Fruit fly (Drosophila melanogaster) whole organism, embryonic: ENCODE data around the gene CG10470.

Experiments
- CG1024 ChIP-seq: fragments of 200-800 bp; sonication (Bioruptor generic); IDR thresholded peaks from 2 replicates; pipeline ENCODE4 v1.3.6; 2022; ENCODE audit warnings: missing biosample characterization, missing genetic modification characterization
- CG11560 ChIP-seq: fragments of 200-800 bp; sonication (Bioruptor generic); IDR thresholded peaks from 3 replicates; pipeline ENCODE4 v1.3.6; 2022; ENCODE audit warnings: missing biosample characterization, missing genetic modification characterization
- CG11696 ChIP-seq: fragments of 200-800 bp; sonication (Bioruptor generic); IDR thresholded peaks from 2 replicates; pipeline ENCODE4 v1.3.6; 2022; ENCODE audit warnings: missing biosample characterization, missing genetic modification characterization
- CG12299 ChIP-seq: fragments of 200-800 bp; sonication (Bioruptor generic); optimal IDR thresholded peaks from 2 replicates; lab custom pipeline; 2018; ENCODE audit warnings: missing biosample characterization, mild to moderate bottlenecking, missing genetic modification characterization
- CG1233 ChIP-seq: fragments of 200-800 bp; sonication (Bioruptor generic); optimal IDR thresholded peaks from 4 replicates; lab custom pipeline; 2018; ENCODE audit warnings: missing biosample characterization, mild to moderate bottlenecking, missing genetic modification characterization
- CG12659 ChIP-seq: fragments of 200-800 bp; sonication (Bioruptor generic); optimal IDR thresholded peaks from 3 replicates; lab custom pipeline; 2017; ENCODE audit warnings: mild to moderate bottlenecking, missing biosample characterization, missing genetic modification reagents, missing genetic modification characterization
- CG13287 ChIP-seq: fragments of 200-800 bp; sonication (Bioruptor generic); IDR thresholded peaks from 2 replicates; pipeline ENCODE4 v1.3.6; 2022; ENCODE audit warnings: missing biosample characterization, missing genetic modification characterization; ENCODE audit not compliant: partially characterized antibody
- CG1529 ChIP-seq: fragments of 200-800 bp; sonication (Bioruptor generic); optimal IDR thresholded peaks from 3 replicates; lab custom pipeline; 2018; ENCODE audit warnings: missing biosample characterization, missing genetic modification characterization
- CG17359 ChIP-seq: fragments of 200-800 bp; sonication (Bioruptor generic); optimal IDR thresholded peaks from 3 replicates; lab custom pipeline; 2018; ENCODE audit warnings: missing biosample characterization, mild to moderate bottlenecking, missing genetic modification characterization, moderate library complexity
- CG31224 ChIP-seq: fragments of 200-800 bp; sonication (Bioruptor generic); IDR thresholded peaks from 2 replicates; pipeline ENCODE4 v1.3.6; 2022; ENCODE audit warnings: missing biosample characterization, missing genetic modification characterization
- CG34422 ChIP-seq: fragments of 200-800 bp; sonication (Bioruptor generic); IDR thresholded peaks from 3 replicates; pipeline ENCODE4 v1.3.6; 2022; ENCODE audit warnings: missing biosample characterization, missing genetic modification characterization
- CG4617 ChIP-seq: fragments of 200-800 bp; sonication (Bioruptor generic); optimal IDR thresholded peaks from 3 replicates; lab custom pipeline; 2016; ENCODE audit warnings: missing biosample characterization, missing genetic modification characterization, borderline replicate concordance
- CG5245 ChIP-seq: fragments of 200-800 bp; sonication (Bioruptor generic); optimal IDR thresholded peaks from 3 replicates; lab custom pipeline; 2016; ENCODE audit warnings: missing biosample characterization, missing genetic modification characterization
- CG6765 ChIP-seq: fragments of 200-800 bp; sonication (Bioruptor generic); optimal IDR thresholded peaks from 3 replicates; lab custom pipeline; 2017; ENCODE audit warnings: missing biosample characterization, mild to moderate bottlenecking, missing genetic modification characterization
- CG6791 ChIP-seq: fragments of 200-800 bp; sonication (Bioruptor generic); IDR thresholded peaks from 3 replicates; pipeline ENCODE4 v1.3.6; 2022; ENCODE audit warnings: missing biosample characterization, missing genetic modification characterization; ENCODE audit not compliant: partially characterized antibody
- CG7786 ChIP-seq: fragments of 200-800 bp; sonication (Bioruptor generic); optimal IDR thresholded peaks from 2 replicates; lab custom pipeline; 2016; ENCODE audit warnings: missing biosample characterization, missing genetic modification characterization
- CG9797 ChIP-seq: fragments of 200-800 bp; sonication (Bioruptor generic); optimal IDR thresholded peaks from 3 replicates; lab custom pipeline; 2018; ENCODE audit warnings: missing biosample characterization, mild to moderate bottlenecking, missing genetic modification characterization
- Deaf1 ChIP-seq: fragments of 200-800 bp; optimal IDR thresholded peaks from 3 replicates; lab custom pipeline; 2019; ENCODE audit warnings: missing biosample characterization, mild to moderate bottlenecking, missing genetic modification characterization, moderate library complexity
- Dip2 ChIP-seq: fragments of 200-800 bp; sonication (Bioruptor generic); IDR thresholded peaks from 2 replicates; pipeline ENCODE4 v1.3.6; 2022; ENCODE audit warnings: missing biosample characterization, missing genetic modification characterization
- E2f1 ChIP-seq: fragments of 200-800 bp; sonication (Bioruptor generic); IDR thresholded peaks from 2 replicates; pipeline ENCODE4 v1.3.6; 2022; ENCODE audit warnings: missing biosample characterization, missing genetic modification characterization
- Fer2 ChIP-seq: fragments of 200-800 bp; sonication (Bioruptor generic); optimal IDR thresholded peaks from 2 replicates; lab custom pipeline; 2018; ENCODE audit warnings: missing biosample characterization, mild to moderate bottlenecking, missing genetic modification characterization, moderate library complexity
- HHEX ChIP-seq: fragments of 200-800 bp; sonication (Bioruptor generic); optimal IDR thresholded peaks from 3 replicates; lab custom pipeline; 2017; ENCODE audit warnings: missing biosample characterization, mild to moderate bottlenecking, missing genetic modification characterization, missing genetic modification reagents
- HLH4C ChIP-seq: fragments of 200-800 bp; sonication (Bioruptor generic); IDR thresholded peaks from 3 replicates; pipeline ENCODE4 v1.3.6; 2022; ENCODE audit warnings: missing biosample characterization, missing genetic modification characterization; ENCODE audit not compliant: partially characterized antibody
- Hr3 ChIP-seq: fragments of 200-800 bp; sonication (Bioruptor generic); optimal IDR thresholded peaks from 3 replicates; lab custom pipeline; 2016; ENCODE audit warnings: missing biosample characterization, missing genetic modification characterization
- Lpt ChIP-seq: fragments of >200 bp; optimal IDR thresholded peaks from 2 replicates; lab custom pipeline; 2018; ENCODE audit warnings: missing biosample characterization, missing genetic modification characterization
- Neu2 ChIP-seq: fragments of 200-800 bp; sonication (Bioruptor generic); optimal IDR thresholded peaks from 3 replicates; lab custom pipeline; 2016; ENCODE audit warnings: missing biosample characterization, missing genetic modification characterization, borderline replicate concordance
- Six4 ChIP-seq: fragments of 200-800 bp; sonication (Bioruptor generic); optimal IDR thresholded peaks from 2 replicates; lab custom pipeline; 2016; ENCODE audit warnings: missing biosample characterization, missing genetic modification characterization
- Taf1 ChIP-seq: fragments of 200-800 bp; sonication (Bioruptor generic); IDR thresholded peaks from 2 replicates; pipeline ENCODE4 v1.3.6; 2022; ENCODE audit warnings: missing biosample characterization, missing genetic modification characterization
- YL-1 ChIP-seq: fragments of 200-800 bp; sonication (Bioruptor generic); optimal IDR thresholded peaks from 3 replicates; lab custom pipeline; 2017; ENCODE audit warnings: missing biosample characterization, mild to moderate bottlenecking, missing genetic modification characterization
- bbx ChIP-seq: fragments of 200-800 bp; sonication (Bioruptor generic); IDR thresholded peaks from 2 replicates; pipeline ENCODE4 v1.3.6; 2022; ENCODE audit warnings: missing biosample characterization, missing genetic modification characterization; ENCODE audit not compliant: partially characterized antibody
- bigmax ChIP-seq: fragments of 200-800 bp; sonication (Bioruptor generic); optimal IDR thresholded peaks from 2 replicates; lab custom pipeline; 2018; ENCODE audit warnings: missing biosample characterization, mild to moderate bottlenecking, missing genetic modification characterization
- crp ChIP-seq, 2 experiments: fragments of 200-800 bp; sonication (Bioruptor generic); optimal IDR thresholded peaks; 2 replicates in 1 of 2; 3 replicates in 1 of 2; lab custom pipeline; 2017; ENCODE audit warnings: missing biosample characterization in 2 of 2, missing genetic modification characterization in 2 of 2, mild to moderate bottlenecking in 1 of 2, moderate library complexity in 1 of 2
- da ChIP-seq: fragments of 200-800 bp; sonication (Bioruptor generic); optimal IDR thresholded peaks from 2 replicates; lab custom pipeline; 2016; ENCODE audit warnings: missing biosample characterization, missing genetic modification characterization
- ftz-f1 ChIP-seq: fragments of 200-800 bp; sonication (Bioruptor generic); optimal IDR thresholded peaks from 2 replicates; lab custom pipeline; 2016; ENCODE audit warnings: missing biosample characterization, missing genetic modification characterization
- hbn ChIP-seq: fragments of 200-800 bp; sonication (Bioruptor generic); IDR thresholded peaks from 2 replicates; pipeline ENCODE4 v1.3.6; 2022; ENCODE audit warnings: missing biosample characterization, missing genetic modification characterization; ENCODE audit not compliant: partially characterized antibody
- hkb ChIP-seq, 2 experiments: fragments of 200-800 bp in 1 of 2; fragments of >200 bp in 1 of 2; sonication (Bioruptor generic) in 1 of 2; IDR thresholded peaks in 1 of 2; optimal IDR thresholded peaks in 1 of 2; 2 replicates each; pipeline versions ENCODE4 v1.3.6 to Lab custom; 2017 to 2022; ENCODE audit warnings: missing biosample characterization in 1 of 2, missing genetic modification characterization in 1 of 2
- jing ChIP-seq: fragments of 200-800 bp; sonication (Bioruptor generic); optimal IDR thresholded peaks from 2 replicates; lab custom pipeline; 2018; ENCODE audit warnings: missing biosample characterization, mild to moderate bottlenecking, missing genetic modification characterization
- lola ChIP-seq, 3 experiments: fragments of >200 bp in 2 of 3; fragments of 200-800 bp in 1 of 3; sonication (Bioruptor generic) in 1 of 3; optimal IDR thresholded peaks; 2 replicates each; lab custom pipeline; 2017 to 2019; ENCODE audit warnings: missing biosample characterization in 3 of 3, missing genetic modification characterization in 3 of 3, mild to moderate bottlenecking in 1 of 3, moderate library complexity in 1 of 3
- nau ChIP-seq: fragments of 200-800 bp; sonication (Bioruptor generic); optimal IDR thresholded peaks from 3 replicates; lab custom pipeline; 2017; ENCODE audit warnings: missing biosample characterization, mild to moderate bottlenecking, missing genetic modification characterization, missing genetic modification reagents
- pfk ChIP-seq: fragments of 200-800 bp; sonication (Bioruptor generic); optimal IDR thresholded peaks from 2 replicates; lab custom pipeline; 2018; ENCODE audit warnings: missing biosample characterization, mild to moderate bottlenecking, missing genetic modification characterization, moderate library complexity
- pita ChIP-seq: fragments of 200-800 bp; sonication (Bioruptor generic); optimal IDR thresholded peaks from 2 replicates; lab custom pipeline; 2017; ENCODE audit warnings: missing biosample characterization, mild to moderate bottlenecking, missing genetic modification characterization
- ranshi ChIP-seq: fragments of 200-800 bp; sonication (Bioruptor generic); IDR thresholded peaks from 2 replicates; pipeline ENCODE4 v1.3.6; 2022; ENCODE audit warnings: missing biosample characterization, missing genetic modification characterization
- sd ChIP-seq: fragments of 200-800 bp; sonication (Bioruptor generic); optimal IDR thresholded peaks from 3 replicates; lab custom pipeline; 2018; ENCODE audit warnings: missing biosample characterization, mild to moderate bottlenecking, missing genetic modification characterization, moderate library complexity
- seq ChIP-seq: fragments of 200-800 bp; sonication (Bioruptor generic); IDR thresholded peaks from 2 replicates; pipeline ENCODE4 v1.3.6; 2022; ENCODE audit warnings: missing biosample characterization, missing genetic modification characterization
- sna ChIP-seq: fragments of 200-800 bp; sonication (Bioruptor generic); IDR thresholded peaks from 2 replicates; pipeline ENCODE4 v1.3.6; 2022; ENCODE audit warnings: missing biosample characterization, missing genetic modification characterization; ENCODE audit not compliant: partially characterized antibody
- tgo ChIP-seq: fragments of 200-800 bp; sonication (Bioruptor generic); IDR thresholded peaks from 3 replicates; pipeline ENCODE4 v1.3.6; 2022; ENCODE audit warnings: missing biosample characterization, missing genetic modification characterization
- twi ChIP-seq: fragments of 200-800 bp; optimal IDR thresholded peaks from 2 replicates; lab custom pipeline; 2019; ENCODE audit warnings: missing biosample characterization, mild to moderate bottlenecking, missing genetic modification characterization, moderate library complexity
- usp ChIP-seq: fragments of >200 bp; optimal IDR thresholded peaks from 2 replicates; lab custom pipeline; 2017; ENCODE audit warnings: missing biosample characterization, missing genetic modification characterization
- vfl ChIP-seq: fragments of 200-800 bp; sonication (Bioruptor generic); optimal IDR thresholded peaks from 2 replicates; lab custom pipeline; 2016; ENCODE audit warnings: missing biosample characterization, missing genetic modification characterization

The CG10470 gene

DNA sequence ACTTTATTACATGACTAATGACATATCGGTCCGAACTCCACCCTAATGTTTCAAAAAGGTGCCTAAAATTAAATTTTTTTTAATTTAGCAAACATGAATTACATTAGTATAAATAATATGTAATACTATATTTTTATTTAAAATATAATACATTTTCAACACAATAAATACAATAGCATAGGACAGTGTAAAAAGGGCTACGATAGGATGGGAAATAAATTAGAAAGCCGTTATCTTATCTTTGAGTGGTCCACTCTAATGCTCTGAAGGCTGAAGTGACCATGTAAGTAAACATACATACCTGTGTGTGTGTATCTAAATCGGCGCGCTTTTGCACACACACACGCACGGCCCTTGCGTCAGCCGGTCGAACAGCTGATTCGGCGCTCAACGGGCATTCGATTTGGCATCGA, 45.9 kb upstream of the CG10470 start, which contains the start of gene CG31793 (continued):
- TF ChIP-seq sna (GFP tag; lab: Robert Waterston, UW) (no peak), CG9797 (GFP tag; lab: Kevin White, UChicago) (no peak), Six4 (GFP tag; lab: Kevin White, UChicago) (no peak), ftz-f1 (peak; percentile 83), CG1024 (GFP tag; lab: Robert Waterston, UW) (no peak), Deaf1 (tag; lab: Kevin White, UChicago) (peak; percentile 42), usp (GFP tag; lab: Kevin White, UChicago) (no peak), Taf1 (GFP tag; lab: Robert Waterston, UW) (no peak), HHEX (GFP tag; lab: Kevin White, UChicago) (peak; percentile 26), CG34422 (peak; percentile 42; the same call in 1 of the 3 replicates), CG13287 (GFP tag; lab: Robert Waterston, UW) (peak; percentile 45; the same call in 1 of the 2 replicates), CG4617 (GFP tag; lab: Kevin White, UChicago) (no peak), Fer2 (tag; lab: Kevin White, UChicago) (no peak), CG1233 (GFP tag; lab: Kevin White, UChicago) (peak; percentile 50), lola (GFP tag; optimal IDR thresholded peaks at IDR 0.05; lab: Kevin White, UChicago) (no peak), Lpt (GFP tag; lab: Kevin White, UChicago) (no peak), hbn (GFP tag; lab: Robert Waterston, UW) (no peak), da (GFP tag; lab: Kevin White, UChicago) (no peak), CG7786 (GFP tag; lab: Kevin White, UChicago) (no peak), nau (GFP tag; lab: Kevin White, UChicago) (no peak), CG11696 (0 out of 2 replicates have a peak, but pooled peaks have one; percentile 27), crp (GFP tag; optimal IDR thresholded peaks at IDR 0.05; lab: Kevin White, UChicago) (peak in 1 of 2 experiments; percentile 81), vfl (no peak), jing (GFP tag; lab: Kevin White, UChicago) (no peak), CG6765 (GFP tag; lab: Kevin White, UChicago) (peak; percentile 13), Neu2 (GFP tag; lab: Kevin White, UChicago) (no peak), YL-1 (GFP tag; lab: Kevin White, UChicago) (no peak), bigmax (GFP tag; lab: Kevin White, UChicago) (no peak), seq (GFP tag; lab: Robert Waterston, UW) (no peak), hkb (optimal IDR thresholded peaks at IDR 0.05; lab: Kevin White, UChicago) (no peak), hkb (GFP tag; IDR thresholded peaks at IDR 0.05; lab: Robert Waterston, UW) (peak; percentile 63), CG17359 (tag; lab: Kevin White, UChicago) (peak; percentile 52), pita (GFP tag; lab: Kevin White, UChicago) (no peak), ranshi (GFP tag; lab: Robert Waterston, UW) (peak; percentile 54; the same call in 1 of the 2 replicates), twi (tag; lab: Kevin White, UChicago) (no peak), CG6791 (GFP tag; lab: Robert Waterston, UW) (no peak), E2f1 (GFP tag; lab: Robert Waterston, UW) (peak; percentile 25; the same call in 1 of the 2 replicates), CG12659 (GFP tag; lab: Kevin White, UChicago) (peak; percentile 65), sd (tag; lab: Kevin White, UChicago) (peak; percentile 34), Hr3 (peak; percentile 24), CG11560 (tag; lab: Robert Waterston, UW) (no peak), HLH4C (GFP tag; lab: Robert Waterston, UW) (no peak), bbx (peak; percentile 33; the same call in 1 of the 2 replicates), CG1529 (GFP tag; lab: Kevin White, UChicago) (no peak), CG5245 (no peak), CG12299 (tag; lab: Kevin White, UChicago) (peak; percentile 29), pfk (GFP tag; lab: Kevin White, UChicago) (no peak), Dip2 (no peak), tgo (GFP tag; lab: Robert Waterston, UW) (peak; percentile 43; the same call in 1 of the 3 replicates), CG31224 (GFP tag; lab: Robert Waterston, UW) (no peak)
